Worm (Caenorhabditis elegans) whole organism, young adult: ENCODE data around the gene lgc-20.

Source experiments
- B0019.2 ChIP-seq: fragments of 200-800 bp; sonication (Bioruptor generic); conservative IDR thresholded peaks from 2 replicates; pipeline ENCODE4 v1.3.6; 2022; ENCODE audit warnings: missing genetic modification reagents, missing genetic modification characterization, missing compliant biosample characterization
- B0336.3 ChIP-seq: fragments of 200-800 bp; sonication (Bioruptor generic); IDR thresholded peaks from 2 replicates; pipeline ENCODE4 v1.3.6; 2022; ENCODE audit warnings: missing genetic modification characterization, missing compliant biosample characterization
- C06A6.2 ChIP-seq: fragments of 200-800 bp; sonication (Bioruptor generic); conservative IDR thresholded peaks from 2 replicates; pipeline ENCODE4 v1.3.6; 2022; ENCODE audit warnings: missing genetic modification characterization, missing compliant biosample characterization
- C17E4.6 ChIP-seq: fragments of 200-800 bp; sonication (Bioruptor generic); IDR thresholded peaks from 2 replicates; pipeline ENCODE4 v1.3.6; 2022; ENCODE audit warnings: missing genetic modification reagents, missing genetic modification characterization, missing compliant biosample characterization
- F10E7.11 ChIP-seq: sonication (generic microtip); optimal IDR thresholded peaks from 2 replicates; lab custom pipeline; 2017; ENCODE audit warnings: mild to moderate bottlenecking, missing genetic modification characterization, moderate library complexity, missing compliant biosample characterization
- F37B4.10 ChIP-seq: fragments of 200-800 bp; sonication (Bioruptor generic); IDR thresholded peaks from 2 replicates; pipeline ENCODE4 v1.3.6; 2022; ENCODE audit warnings: missing genetic modification characterization, missing compliant biosample characterization
- F49E8.2 ChIP-seq: sonication (generic microtip); optimal IDR thresholded peaks from 3 replicates; lab custom pipeline; 2017; ENCODE audit warnings: missing genetic modification characterization, mild to moderate bottlenecking, missing compliant biosample characterization, antibody characterized with exemption, moderate library complexity; ENCODE audit not compliant: insufficient read depth
- F52B5.7 ChIP-seq: sonication (generic microtip); optimal IDR thresholded peaks from 2 replicates; lab custom pipeline; 2016; ENCODE audit warnings: mild to moderate bottlenecking, missing genetic modification characterization, missing compliant biosample characterization
- K12H6.12 ChIP-seq: fragments of 200-800 bp; sonication (Bioruptor generic); optimal IDR thresholded peaks from 2 replicates; lab custom pipeline; 2018; ENCODE audit warnings: mild to moderate bottlenecking, missing genetic modification characterization, missing compliant biosample characterization
- Y53G8AR.9 ChIP-seq: fragments of 200-800 bp; sonication (Bioruptor generic); conservative IDR thresholded peaks from 2 replicates; pipeline ENCODE4 v1.3.6; 2022; ENCODE audit warnings: missing genetic modification reagents, missing genetic modification characterization, missing compliant biosample characterization
- Y79H2A.3 ChIP-seq: fragments of 200-800 bp; sonication (Bioruptor generic); conservative IDR thresholded peaks from 2 replicates; pipeline ENCODE4 v1.3.6; 2022; ENCODE audit warnings: missing genetic modification reagents, missing genetic modification characterization, missing compliant biosample characterization
- ama-1 ChIP-seq, 3 experiments: fragments of 150-350 bp in 1 of 3; sonication (generic microtip) in 2 of 3; optimal IDR thresholded peaks; 2 replicates each; lab custom pipeline; 2014 to 2018; ENCODE audit warnings: missing biosample characterization in 2 of 3, missing genetic modification characterization in 2 of 3, missing genetic modification reagents in 2 of 3
- aptf-3 ChIP-seq: fragments of 200-800 bp; sonication (Bioruptor generic); IDR thresholded peaks from 2 replicates; pipeline ENCODE4 v1.3.6; 2022; ENCODE audit warnings: missing genetic modification characterization, missing compliant biosample characterization
- cebp-2 ChIP-seq: fragments of 200-800 bp; sonication (Bioruptor generic); IDR thresholded peaks from 2 replicates; pipeline ENCODE4 v1.3.6; 2022; ENCODE audit warnings: missing genetic modification characterization, missing compliant biosample characterization
- ceh-40 ChIP-seq: fragments of 200-800 bp; sonication (Bioruptor generic); IDR thresholded peaks from 2 replicates; pipeline ENCODE4 v1.3.6; 2022; ENCODE audit warnings: missing genetic modification characterization, missing compliant biosample characterization
- chd-7 ChIP-seq: sonication (generic microtip); optimal IDR thresholded peaks from 2 replicates; lab custom pipeline; 2016; ENCODE audit warnings: mild to moderate bottlenecking, missing genetic modification characterization, moderate library complexity, missing compliant biosample characterization
- dpff-1 ChIP-seq: sonication (generic microtip); optimal IDR thresholded peaks from 2 replicates; lab custom pipeline; 2017; ENCODE audit warnings: mild to moderate bottlenecking, missing genetic modification characterization, missing compliant biosample characterization
- ekl-4 ChIP-seq: fragments of 200-800 bp; sonication (Bioruptor generic); IDR thresholded peaks from 2 replicates; pipeline ENCODE4 v1.3.6; 2022; ENCODE audit warnings: missing genetic modification reagents, missing genetic modification characterization, missing compliant biosample characterization
- him-1 ChIP-seq: sonication (generic microtip); optimal IDR thresholded peaks from 2 replicates; lab custom pipeline; 2016; ENCODE audit warnings: missing genotype, missing genetic modification reagents, missing genetic modification characterization, missing compliant biosample characterization
- hmg-20 ChIP-seq: fragments of 200-800 bp; sonication (Bioruptor generic); IDR thresholded peaks from 2 replicates; pipeline ENCODE4 v1.3.6; 2022; ENCODE audit warnings: missing genetic modification reagents, missing genetic modification characterization, missing compliant biosample characterization
- hrde-1 ChIP-seq: sonication (generic microtip); optimal IDR thresholded peaks from 2 replicates; lab custom pipeline; 2016; ENCODE audit warnings: missing genetic modification characterization, mild to moderate bottlenecking, missing compliant biosample characterization, moderate library complexity, missing genotype, missing genetic modification reagents, borderline replicate concordance
- hsf-1 ChIP-seq: fragments of 200-800 bp; sonication (Bioruptor generic); IDR thresholded peaks from 2 replicates; pipeline ENCODE4 v1.3.6; 2022; ENCODE audit warnings: missing genetic modification reagents, missing genetic modification characterization, missing compliant biosample characterization
- lin-35 ChIP-seq, 3 experiments: fragments of 150-350 bp in 2 of 3; sonication (generic microtip) in 1 of 3; optimal IDR thresholded peaks; 2 replicates each; lab custom pipeline; 2014 to 2018; ENCODE audit warnings: missing biosample characterization in 3 of 3, missing genetic modification characterization in 3 of 3, missing genetic modification reagents in 3 of 3
- lir-1 ChIP-seq: fragments of 200-800 bp; sonication (Bioruptor generic); conservative IDR thresholded peaks from 2 replicates; pipeline ENCODE4 v1.3.6; 2022; ENCODE audit warnings: missing genetic modification reagents, missing genetic modification characterization, missing compliant biosample characterization
- madf-6 ChIP-seq: fragments of 200-800 bp; sonication (Bioruptor generic); IDR thresholded peaks from 2 replicates; pipeline ENCODE4 v1.3.6; 2022; ENCODE audit warnings: missing genetic modification reagents, missing genetic modification characterization, missing compliant biosample characterization
- nfya-1 ChIP-seq: sonication (generic microtip); optimal IDR thresholded peaks from 2 replicates; lab custom pipeline; 2017; ENCODE audit warnings: antibody characterized with exemption, missing compliant biosample characterization, missing genetic modification characterization, borderline replicate concordance; ENCODE audit not compliant: insufficient read depth
- nfya-2 ChIP-seq: fragments of 200-800 bp; sonication (Bioruptor generic); IDR thresholded peaks from 2 replicates; pipeline ENCODE4 v1.3.6; 2022; ENCODE audit warnings: missing genetic modification reagents, missing genetic modification characterization, missing compliant biosample characterization
- nfyb-1 ChIP-seq: fragments of 200-800 bp; sonication (Bioruptor generic); IDR thresholded peaks from 2 replicates; pipeline ENCODE4 v1.3.6; 2022; ENCODE audit warnings: missing genetic modification reagents, missing genetic modification characterization, missing compliant biosample characterization
- nhr-120 ChIP-seq: fragments of 200-800 bp; sonication (Bioruptor generic); IDR thresholded peaks from 2 replicates; pipeline ENCODE4 v1.3.6; 2022; ENCODE audit warnings: missing genetic modification characterization, missing compliant biosample characterization
- nhr-179 ChIP-seq: sonication (generic microtip); optimal IDR thresholded peaks from 2 replicates; lab custom pipeline; 2016; ENCODE audit warnings: mild to moderate bottlenecking, missing genetic modification characterization, missing compliant biosample characterization
- nhr-80 ChIP-seq: sonication (generic microtip); optimal IDR thresholded peaks from 2 replicates; lab custom pipeline; 2016; ENCODE audit warnings: missing genetic modification characterization, missing compliant biosample characterization
- nhr-90 ChIP-seq: sonication (generic microtip); optimal IDR thresholded peaks from 2 replicates; lab custom pipeline; 2016; ENCODE audit warnings: missing genotype, mild to moderate bottlenecking, missing genetic modification characterization, missing compliant biosample characterization
- rpc-1 ChIP-seq, 2 experiments: fragments of 150-350 bp in 1 of 2; sonication (generic microtip) in 1 of 2; optimal IDR thresholded peaks; 2 replicates each; lab custom pipeline; 2014 to 2018; ENCODE audit warnings: missing biosample characterization in 1 of 2, missing genetic modification characterization in 1 of 2, missing genetic modification reagents in 1 of 2, missing genotype in 1 of 2
- sdz-38 ChIP-seq: sonication (generic microtip); optimal IDR thresholded peaks from 2 replicates; lab custom pipeline; 2016; ENCODE audit warnings: missing genotype, missing genetic modification characterization, missing compliant biosample characterization
- somi-1 ChIP-seq: fragments of 200-800 bp; sonication (Bioruptor generic); optimal IDR thresholded peaks from 2 replicates; lab custom pipeline; 2018; ENCODE audit warnings: mild to moderate bottlenecking, missing genetic modification characterization, missing compliant biosample characterization
- sptf-2 ChIP-seq: fragments of 200-800 bp; sonication (Bioruptor generic); optimal IDR thresholded peaks from 2 replicates; lab custom pipeline; 2018; ENCODE audit warnings: mild to moderate bottlenecking, missing genetic modification characterization, missing compliant biosample characterization
- zfh-2 ChIP-seq: fragments of 200-800 bp; sonication (Bioruptor generic); conservative IDR thresholded peaks from 2 replicates; pipeline ENCODE4 v1.3.6; 2022; ENCODE audit warnings: missing genetic modification reagents, missing genetic modification characterization, missing compliant biosample characterization
- zim-3 ChIP-seq: sonication (generic microtip); optimal IDR thresholded peaks from 2 replicates; lab custom pipeline; 2017; ENCODE audit warnings: mild to moderate bottlenecking, missing genetic modification characterization, moderate library complexity, missing compliant biosample characterization
- ztf-22 ChIP-seq: fragments of 200-800 bp; sonication (Bioruptor generic); optimal IDR thresholded peaks from 2 replicates; lab custom pipeline; 2018; ENCODE audit warnings: mild to moderate bottlenecking, missing genetic modification characterization, moderate library complexity, missing compliant biosample characterization
- ztf-25 ChIP-seq: fragments of 200-800 bp; sonication (Bioruptor generic); IDR thresholded peaks from 2 replicates; pipeline ENCODE4 v1.3.6; 2022; ENCODE audit warnings: missing genetic modification reagents, missing genetic modification characterization, missing compliant biosample characterization
- ztf-3 ChIP-seq: fragments of 200-800 bp; sonication (Bioruptor generic); optimal IDR thresholded peaks from 2 replicates; lab custom pipeline; 2018; ENCODE audit warnings: mild to moderate bottlenecking, missing genetic modification characterization, missing compliant biosample characterization
- ztf-6 ChIP-seq: fragments of 200-800 bp; sonication (Bioruptor generic); IDR thresholded peaks from 2 replicates; pipeline ENCODE4 v1.3.6; 2022; ENCODE audit warnings: missing genetic modification reagents, missing genetic modification characterization, missing compliant biosample characterization

lgc-20 gene

ce11 chrII:11353471-11353870, 10.1 kb upstream of the lgc-20 start:
- no peak for TF ChIP-seq ama-1 (optimal IDR thresholded peaks at IDR 0.05; lab: Kevin White, UChicago)
- no peak for TF ChIP-seq ama-1 (GFP tag; optimal IDR thresholded peaks at IDR 0.05; lab: Kevin White, UChicago)
- TF ChIP-seq C06A6.2 = no peak
- TF ChIP-seq B0336.3 (GFP tag; lab: Robert Waterston, UW) = no peak
- no peak for TF ChIP-seq nfya-2 (GFP tag; lab: Robert Waterston, UW)
- no peak for TF ChIP-seq nhr-179 (tag; lab: Kevin White, UChicago)
- no peak for TF ChIP-seq cebp-2 (GFP tag; lab: Robert Waterston, UW)
- TF ChIP-seq sdz-38 = no peak
- TF ChIP-seq Y79H2A.3 (GFP tag; lab: Robert Waterston, UW) = no peak
- TF ChIP-seq aptf-3 = no peak
- TF ChIP-seq nfyb-1 (GFP tag; lab: Robert Waterston, UW) = no peak
- TF ChIP-seq nhr-90 (tag; lab: Kevin White, UChicago) = no peak
- no peak for TF ChIP-seq lin-35 (GFP tag; optimal IDR thresholded peaks at IDR 0.05; lab: Kevin White, UChicago)
- TF ChIP-seq F10E7.11 (tag; lab: Kevin White, UChicago) = no peak
- no peak for TF ChIP-seq ekl-4 (GFP tag; lab: Robert Waterston, UW)
- TF ChIP-seq chd-7 = no peak
- TF ChIP-seq zim-3 (tag; lab: Kevin White, UChicago) = no peak

- TF ChIP-seq Y53G8AR.9 (GFP tag; lab: Robert Waterston, UW) = 0 out of 2 replicates have a peak, but pooled peaks have one; percentile 40
- TF ChIP-seq nfya-1 = no peak
- TF ChIP-seq, all 124 proteins: peak for 1
Observed at ce11 chrII:11351599-11351998, 8.2 kb upstream of the lgc-20 start, which contains the start of gene clh-2. Gene clh-2, plus strand, starts transcription at chrII:11351899.

ce11 chrII:11349892-11350291, 6.5 kb upstream of the lgc-20 start, which contains the start of gene dph-5:
Gene dph-5, plus strand, starts transcription at chrII:11350192.
- no peak for TF ChIP-seq F37B4.10

- TF ChIP-seq lir-1 (0 out of 2 replicates have a peak, but pooled peaks have one; percentile 10), ekl-4 (GFP tag; lab: Robert Waterston, UW) (no peak), F52B5.7 (no peak), ama-1 (optimal IDR thresholded peaks at IDR 0.05; lab: Kevin White, UChicago) (no peak), ama-1 (GFP tag; optimal IDR thresholded peaks at IDR 0.05; lab: Kevin White, UChicago) (no peak), hsf-1 (GFP tag; lab: Robert Waterston, UW) (0 out of 2 replicates have a peak, but pooled peaks have one; percentile 39), nhr-80 (tag; lab: Kevin White, UChicago) (peak; percentile 42), dpff-1 (tag; lab: Kevin White, UChicago) (no peak), ztf-3 (GFP tag; lab: Kevin White, UChicago) (no peak), hrde-1 (tag; lab: Kevin White, UChicago) (no peak), K12H6.12 (peak; percentile 70), ceh-40 (GFP tag; lab: Robert Waterston, UW) (no peak), B0019.2 (GFP tag; lab: Robert Waterston, UW) (no peak), nfyb-1 (GFP tag; lab: Robert Waterston, UW) (no peak), F49E8.2 (tag; lab: Kevin White, UChicago) (no peak), ztf-22 (GFP tag; lab: Kevin White, UChicago) (no peak), rpc-1 (optimal IDR thresholded peaks at IDR 0.05; lab: Kevin White, UChicago) (no peak), rpc-1 (tag; optimal IDR thresholded peaks at IDR 0.05; lab: Kevin White, UChicago) (no peak), hmg-20 (no peak), madf-6 (GFP tag; lab: Robert Waterston, UW) (peak; percentile 12; the same call in 1 of the 2 replicates), F37B4.10 (no peak), ztf-25 (GFP tag; lab: Robert Waterston, UW) (no peak), zfh-2 (no peak; the same call in 1 of the 2 replicates), him-1 (tag; lab: Kevin White, UChicago) (no peak), ztf-6 (GFP tag; lab: Robert Waterston, UW) (no peak), somi-1 (GFP tag; lab: Kevin White, UChicago) (no peak), C17E4.6 (no peak), sptf-2 (GFP tag; lab: Kevin White, UChicago) (no peak), nhr-120 (GFP tag; lab: Robert Waterston, UW) (no peak)
Observed at ce11 chrII:11347878-11348556, 4.6 kb upstream of the lgc-20 start, which contains the start of the genes B0491.6 and pigm-1. Gene B0491.6, minus strand, starts transcription at chrII:11348343. Gene pigm-1, plus strand, starts transcription at chrII:11348445.
